Fruit fly (Drosophila melanogaster) whole organism, embryonic: ENCODE results near the gene Ant2.
A peak's percentile ranks its signal among the peaks of the same experiment; 100 is the strongest.

Experiments
- Adf1 ChIP-seq: fragments of 200-800 bp; sonication (Bioruptor generic); IDR thresholded peaks from 2 replicates; pipeline ENCODE4 v1.3.6; 2022; ENCODE audit warnings: missing biosample characterization, missing genetic modification characterization
- Atf6 ChIP-seq: fragments of 200-800 bp; sonication (Bioruptor generic); IDR thresholded peaks from 2 replicates; pipeline ENCODE4 v1.3.6; 2022; ENCODE audit warnings: missing biosample characterization, missing genetic modification characterization
- Awh ChIP-seq: fragments of 200-800 bp; sonication (Bioruptor generic); IDR thresholded peaks from 2 replicates; pipeline ENCODE4, ENCODE4 v1.3.6; 2022; ENCODE audit warnings: missing biosample characterization, missing genetic modification characterization
- CG10147 ChIP-seq: fragments of 200-800 bp; sonication (Bioruptor generic); optimal IDR thresholded peaks from 2 replicates; lab custom pipeline; 2019; ENCODE audit warnings: missing biosample characterization, mild to moderate bottlenecking, missing genetic modification characterization, moderate library complexity
- CG10267 ChIP-seq: fragments of 200-800 bp; sonication (Bioruptor generic); optimal IDR thresholded peaks from 2 replicates; lab custom pipeline; 2018; ENCODE audit warnings: missing biosample characterization, mild to moderate bottlenecking, missing genetic modification characterization, moderate library complexity
- CG11695 ChIP-seq: fragments of 200-800 bp; sonication (Bioruptor generic); IDR thresholded peaks from 3 replicates; pipeline ENCODE4 v1.3.6; 2022; ENCODE audit warnings: missing biosample characterization, missing genetic modification characterization
- CG11723 ChIP-seq: fragments of 200-800 bp; sonication (Bioruptor generic); optimal IDR thresholded peaks from 2 replicates; lab custom pipeline; 2017; ENCODE audit warnings: missing biosample characterization, mild to moderate bottlenecking, missing genetic modification characterization
- CG12104 ChIP-seq: fragments of 200-800 bp; sonication (Bioruptor generic); optimal IDR thresholded peaks from 3 replicates; lab custom pipeline; 2016; ENCODE audit warnings: missing biosample characterization, missing genetic modification characterization
- CG12299 ChIP-seq: fragments of 200-800 bp; sonication (Bioruptor generic); optimal IDR thresholded peaks from 2 replicates; lab custom pipeline; 2018; ENCODE audit warnings: missing biosample characterization, mild to moderate bottlenecking, missing genetic modification characterization
- CG1233 ChIP-seq: fragments of 200-800 bp; sonication (Bioruptor generic); optimal IDR thresholded peaks from 4 replicates; lab custom pipeline; 2018; ENCODE audit warnings: missing biosample characterization, mild to moderate bottlenecking, missing genetic modification characterization
- CG12391 ChIP-seq: fragments of 200-800 bp; sonication (Bioruptor generic); optimal IDR thresholded peaks from 3 replicates; lab custom pipeline; 2018; ENCODE audit warnings: missing biosample characterization, mild to moderate bottlenecking, missing genetic modification characterization, moderate library complexity
- CG13775 ChIP-seq: fragments of 200-800 bp; sonication (Bioruptor generic); optimal IDR thresholded peaks from 3 replicates; lab custom pipeline; 2017; ENCODE audit warnings: missing biosample characterization, mild to moderate bottlenecking, missing genetic modification characterization
- CG14014 ChIP-seq: fragments of 200-800 bp; sonication (Bioruptor generic); IDR thresholded peaks from 2 replicates; pipeline ENCODE4 v1.3.6; 2022; ENCODE audit warnings: missing biosample characterization, missing genetic modification characterization
- CG16815 ChIP-seq: fragments of 200-800 bp; sonication (Bioruptor generic); optimal IDR thresholded peaks from 3 replicates; lab custom pipeline; 2017; ENCODE audit warnings: missing biosample characterization, mild to moderate bottlenecking, missing genetic modification characterization
- CG2199 ChIP-seq: fragments of 200-800 bp; sonication (Bioruptor generic); IDR thresholded peaks from 3 replicates; pipeline ENCODE4 v1.3.6; 2022; ENCODE audit warnings: missing biosample characterization, missing genetic modification characterization
- CG2202 ChIP-seq: fragments of 200-800 bp; sonication (Bioruptor generic); optimal IDR thresholded peaks from 2 replicates; lab custom pipeline; 2018; ENCODE audit warnings: missing biosample characterization, mild to moderate bottlenecking, missing genetic modification characterization
- CG2678 ChIP-seq: fragments of 200-800 bp; sonication (Bioruptor generic); optimal IDR thresholded peaks from 3 replicates; lab custom pipeline; 2019; ENCODE audit warnings: missing biosample characterization, mild to moderate bottlenecking, missing genetic modification characterization, moderate library complexity
- CG3281 ChIP-seq: fragments of 200-800 bp; sonication (Bioruptor generic); optimal IDR thresholded peaks from 3 replicates; lab custom pipeline; 2017; ENCODE audit warnings: missing biosample characterization, mild to moderate bottlenecking, missing genetic modification characterization
- CG3407 ChIP-seq: fragments of 200-800 bp; sonication (Bioruptor generic); optimal IDR thresholded peaks from 2 replicates; lab custom pipeline; 2018; ENCODE audit warnings: missing biosample characterization, mild to moderate bottlenecking, missing genetic modification characterization
- CG34224 ChIP-seq: fragments of 200-800 bp; sonication (Bioruptor generic); IDR thresholded peaks from 3 replicates; pipeline ENCODE4 v1.3.6; 2022; ENCODE audit warnings: missing biosample characterization, missing genetic modification characterization; ENCODE audit not compliant: partially characterized antibody
- CG7987 ChIP-seq: fragments of 200-800 bp; sonication (Bioruptor generic); optimal IDR thresholded peaks from 2 replicates; lab custom pipeline; 2018; ENCODE audit warnings: missing biosample characterization, mild to moderate bottlenecking, missing genetic modification characterization, moderate library complexity
- CHES-1-like ChIP-seq: fragments of 200-800 bp; sonication (Bioruptor generic); optimal IDR thresholded peaks from 2 replicates; lab custom pipeline; 2016; ENCODE audit warnings: missing biosample characterization, missing genetic modification characterization
- CoRest ChIP-seq: fragments of 200-800 bp; sonication (Bioruptor generic); optimal IDR thresholded peaks from 3 replicates; lab custom pipeline; 2018; ENCODE audit warnings: missing biosample characterization, mild to moderate bottlenecking, missing genetic modification characterization, moderate library complexity
- Dbx ChIP-seq: fragments of 200-800 bp; sonication (Bioruptor generic); IDR thresholded peaks from 3 replicates; pipeline ENCODE4 v1.3.6; 2022; ENCODE audit warnings: missing biosample characterization, missing genetic modification characterization
- Dek ChIP-seq: fragments of 200-800 bp; sonication (Bioruptor generic); optimal IDR thresholded peaks from 3 replicates; lab custom pipeline; 2019; ENCODE audit warnings: missing biosample characterization, mild to moderate bottlenecking, missing genetic modification characterization, moderate library complexity
- Doc3 ChIP-seq: fragments of 200-800 bp; sonication (Bioruptor generic); IDR thresholded peaks from 3 replicates; pipeline ENCODE4 v1.3.6; 2022; ENCODE audit warnings: missing biosample characterization, missing genetic modification characterization; ENCODE audit not compliant: partially characterized antibody
- Dref ChIP-seq: fragments of 200-800 bp; sonication (Bioruptor generic); IDR thresholded peaks from 2 replicates; pipeline ENCODE4 v1.3.6; 2022; ENCODE audit warnings: missing biosample characterization, missing genetic modification characterization
- Eip74EF ChIP-seq, 2 experiments: fragments of 200-800 bp in 1 of 2; fragments of >200 bp in 1 of 2; sonication (Bioruptor generic) in 1 of 2; optimal IDR thresholded peaks; 2 replicates each; lab custom pipeline; 2017 to 2019; ENCODE audit warnings: missing biosample characterization in 2 of 2, missing genetic modification characterization in 2 of 2, mild to moderate bottlenecking in 1 of 2, moderate library complexity in 1 of 2
- MBD-R2 ChIP-seq: fragments of 200-800 bp; sonication (Bioruptor generic); IDR thresholded peaks from 2 replicates; pipeline ENCODE4 v1.3.6; 2022; ENCODE audit warnings: missing biosample characterization, missing genetic modification characterization
- Max ChIP-seq: fragments of 200-800 bp; sonication (Bioruptor generic); optimal IDR thresholded peaks from 2 replicates; lab custom pipeline; 2016; ENCODE audit warnings: missing biosample characterization, mild to moderate bottlenecking, missing genetic modification characterization
- Neu2 ChIP-seq: fragments of 200-800 bp; sonication (Bioruptor generic); optimal IDR thresholded peaks from 3 replicates; lab custom pipeline; 2016; ENCODE audit warnings: missing biosample characterization, missing genetic modification characterization, borderline replicate concordance
- NfI ChIP-seq: fragments of 200-800 bp; sonication (Bioruptor generic); optimal IDR thresholded peaks from 3 replicates; lab custom pipeline; 2018; ENCODE audit warnings: missing biosample characterization, mild to moderate bottlenecking, missing genetic modification characterization, moderate library complexity
- Pdp1 ChIP-seq, 2 experiments: fragments of 200-800 bp; sonication (Bioruptor generic); optimal IDR thresholded peaks; 3 replicates each; lab custom pipeline; 2016; ENCODE audit warnings: missing biosample characterization in 2 of 2, missing genetic modification characterization in 2 of 2, mild to moderate bottlenecking in 1 of 2, moderate library complexity in 1 of 2
- Stat92E ChIP-seq, 3 experiments: fragments of >200 bp in 2 of 3; fragments of 200-800 bp in 1 of 3; sonication (Bioruptor generic) in 1 of 3; optimal IDR thresholded peaks; 2 replicates each; lab custom pipeline; 2017 to 2019; ENCODE audit warnings: missing biosample characterization in 3 of 3, missing genetic modification characterization in 3 of 3, mild to moderate bottlenecking in 1 of 3, moderate library complexity in 1 of 3
- Vsx1 ChIP-seq: fragments of 200-800 bp; sonication (Bioruptor generic); optimal IDR thresholded peaks from 2 replicates; lab custom pipeline; 2017; ENCODE audit warnings: missing biosample characterization, mild to moderate bottlenecking, missing genetic modification characterization, missing genetic modification reagents
- cato ChIP-seq: fragments of 200-800 bp; sonication (Bioruptor generic); optimal IDR thresholded peaks from 2 replicates; lab custom pipeline; 2016; ENCODE audit warnings: missing biosample characterization, missing genetic modification characterization, borderline replicate concordance
- crc ChIP-seq: fragments of 200-800 bp; sonication (Bioruptor generic); optimal IDR thresholded peaks from 2 replicates; lab custom pipeline; 2016; ENCODE audit warnings: missing biosample characterization, missing genetic modification characterization
- crol ChIP-seq: fragments of 200-800 bp; sonication (Bioruptor generic); IDR thresholded peaks from 2 replicates; pipeline ENCODE4 v1.3.6; 2022; ENCODE audit warnings: missing biosample characterization, missing genetic modification characterization
- disco-r ChIP-seq: fragments of 200-800 bp; sonication (Bioruptor generic); optimal IDR thresholded peaks from 2 replicates; lab custom pipeline; 2016; ENCODE audit warnings: missing biosample characterization, missing genetic modification characterization
- fd102C ChIP-seq: fragments of 200-800 bp; sonication (Bioruptor generic); optimal IDR thresholded peaks from 2 replicates; lab custom pipeline; 2018; ENCODE audit warnings: missing biosample characterization, mild to moderate bottlenecking, missing genetic modification characterization, moderate library complexity
- ftz-f1 ChIP-seq: fragments of 200-800 bp; sonication (Bioruptor generic); optimal IDR thresholded peaks from 2 replicates; lab custom pipeline; 2016; ENCODE audit warnings: missing biosample characterization, missing genetic modification characterization
- gcm ChIP-seq: fragments of 200-800 bp; sonication (Bioruptor generic); optimal IDR thresholded peaks from 2 replicates; lab custom pipeline; 2019; ENCODE audit warnings: missing biosample characterization, mild to moderate bottlenecking, missing genetic modification characterization, moderate library complexity
- gro ChIP-seq: fragments of 200-800 bp; sonication (Bioruptor generic); optimal IDR thresholded peaks from 2 replicates; lab custom pipeline; 2016; ENCODE audit warnings: missing biosample characterization, missing genetic modification characterization
- gsb-n ChIP-seq: fragments of 200-800 bp; sonication (Bioruptor generic); optimal IDR thresholded peaks from 3 replicates; lab custom pipeline; 2018; ENCODE audit warnings: missing biosample characterization, mild to moderate bottlenecking, missing genetic modification characterization
- kay ChIP-seq: fragments of 200-800 bp; sonication (Bioruptor generic); optimal IDR thresholded peaks from 2 replicates; lab custom pipeline; 2016; ENCODE audit warnings: missing biosample characterization, missing genetic modification characterization
- ro ChIP-seq: fragments of 200-800 bp; sonication (Bioruptor generic); IDR thresholded peaks from 2 replicates; pipeline ENCODE4 v1.3.6; 2022; ENCODE audit warnings: missing biosample characterization, missing genetic modification characterization
- sob ChIP-seq: fragments of 200-800 bp; sonication (Bioruptor generic); IDR thresholded peaks from 2 replicates; pipeline ENCODE4 v1.3.6; 2022; ENCODE audit warnings: missing biosample characterization, missing genetic modification characterization
- tgo ChIP-seq: fragments of 200-800 bp; sonication (Bioruptor generic); IDR thresholded peaks from 3 replicates; pipeline ENCODE4 v1.3.6; 2022; ENCODE audit warnings: missing biosample characterization, missing genetic modification characterization
- tin ChIP-seq: fragments of 200-800 bp; sonication (Bioruptor generic); optimal IDR thresholded peaks from 3 replicates; lab custom pipeline; 2016; ENCODE audit warnings: missing biosample characterization, missing genetic modification characterization
- tio ChIP-seq: fragments of 200-800 bp; sonication (Bioruptor generic); optimal IDR thresholded peaks from 2 replicates; lab custom pipeline; 2017; ENCODE audit warnings: missing biosample characterization, missing genetic modification characterization, inconsistent platforms

The Ant2 gene

DNA sequence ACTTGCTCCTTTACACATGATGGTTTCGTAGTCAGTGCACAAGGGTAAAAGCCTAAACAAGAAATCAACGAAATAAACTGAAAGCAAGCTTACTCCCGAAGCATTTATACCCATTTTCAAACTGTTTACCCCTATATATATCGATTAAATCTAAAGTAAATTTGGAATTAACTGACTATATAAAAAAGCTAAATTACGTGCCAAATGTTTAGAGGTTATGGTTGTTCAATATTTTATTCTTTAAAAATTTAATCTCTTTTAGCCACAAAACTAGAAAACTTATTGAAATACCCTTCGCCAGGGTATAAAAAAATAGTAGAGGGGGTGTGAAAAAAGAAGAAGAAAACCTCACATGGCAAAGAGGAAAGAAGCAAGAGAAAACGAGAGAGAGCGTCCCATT is 54.9 kb downstream of the Ant2 start (continued):
- TF ChIP-seq CG11695 (GFP tag; lab: Robert Waterston, UW) (peak; percentile 68), ro (GFP tag; lab: Robert Waterston, UW) (no peak), disco-r (peak; percentile 27), CG10147 (GFP tag; lab: Kevin White, UChicago) (peak; percentile 48), Eip74EF (GFP tag; optimal IDR thresholded peaks at IDR 0.05; lab: Kevin White, UChicago) (peak in 1 of 2 experiments; percentile 27), CG11723 (peak; percentile 21), CG7987 (GFP tag; lab: Kevin White, UChicago) (no peak), crol (no peak), Awh (peak; percentile 30; the same call in 1 of the 2 replicates), Neu2 (no peak), CG14014 (peak; percentile 60; the same call in 1 of the 2 replicates), Adf1 (no peak), Dbx (GFP tag; lab: Robert Waterston, UW) (no peak), Pdp1 (GFP tag; optimal IDR thresholded peaks at IDR 0.05; lab: Kevin White, UChicago) (peak; percentile 20 to 33), Atf6 (GFP tag; lab: Robert Waterston, UW) (peak; percentile 77), MBD-R2 (GFP tag; lab: Robert Waterston, UW) (no peak; the same call in 1 of the 2 replicates), CoRest (tag; lab: Kevin White, UChicago) (peak; percentile 70), Doc3 (GFP tag; lab: Robert Waterston, UW) (no peak), CG10267 (tag; lab: Kevin White, UChicago) (peak; percentile 71), CG2678 (tag; lab: Kevin White, UChicago) (peak; percentile 84), CG2202 (tag; lab: Kevin White, UChicago) (no peak), CG1233 (GFP tag; lab: Kevin White, UChicago) (peak; percentile 12), CG3407 (GFP tag; lab: Kevin White, UChicago) (peak; percentile 26), CG12104 (GFP tag; lab: Kevin White, UChicago) (peak; percentile 6), NfI (GFP tag; lab: Kevin White, UChicago) (peak; percentile 41), gcm (GFP tag; lab: Kevin White, UChicago) (peak; percentile 53), CG12299 (tag; lab: Kevin White, UChicago) (peak; percentile 25), CG13775 (GFP tag; lab: Kevin White, UChicago) (peak; percentile 46), Stat92E (GFP tag; optimal IDR thresholded peaks at IDR 0.05; lab: Kevin White, UChicago) (no peak), CG34224 (GFP tag; lab: Robert Waterston, UW) (no peak), cato (GFP tag; lab: Kevin White, UChicago) (no peak), CG2199 (GFP tag; lab: Robert Waterston, UW) (no peak), Vsx1 (peak; percentile 33), Max (GFP tag; lab: Kevin White, UChicago) (peak; percentile 15), Dek (tag; lab: Kevin White, UChicago) (peak; percentile 38), gsb-n (peak; percentile 59), CG3281 (peak; percentile 58), fd102C (GFP tag; lab: Kevin White, UChicago) (no peak), Dref (GFP tag; lab: Robert Waterston, UW) (no peak), tio (GFP tag; lab: Kevin White, UChicago) (peak; percentile 32), CG12391 (tag; lab: Kevin White, UChicago) (peak; percentile 79), kay (GFP tag; lab: Kevin White, UChicago) (peak; percentile 9), CHES-1-like (peak; percentile 30), sob (GFP tag; lab: Robert Waterston, UW) (0 out of 2 replicates have a peak, but pooled peaks have one; percentile 13), ftz-f1 (no peak), CG16815 (GFP tag; lab: Kevin White, UChicago) (peak; percentile 38), tgo (GFP tag; lab: Robert Waterston, UW) (peak; percentile 44), tin (GFP tag; lab: Kevin White, UChicago) (peak; percentile 34), gro (no peak), crc (no peak)
